Worm (Caenorhabditis elegans) whole organism, L3 larva: ENCODE measurements around the gene K08D8.2.

Experiments
- nhr-28 ChIP-seq: fragments of 150-350 bp; optimal IDR thresholded peaks from 2 replicates; lab custom pipeline; 2014; ENCODE audit warnings: missing biosample characterization, missing genetic modification characterization
- nhr-76 ChIP-seq: fragments of 150-350 bp; sonication (generic microtip); optimal IDR thresholded peaks from 5 replicates; lab custom pipeline; 2014; ENCODE audit warnings: missing biosample characterization, missing genetic modification characterization
- pha-4 ChIP-seq: fragments of 150-350 bp; optimal IDR thresholded peaks from 2 replicates; lab custom pipeline; 2014; ENCODE audit warnings: missing biosample characterization, missing genetic modification reagents, missing genetic modification characterization

- no peak for TF ChIP-seq pha-4 (tag; lab: Kevin White, UChicago)
- no peak for TF ChIP-seq nhr-28
- TF ChIP-seq nhr-76 (tag; lab: Kevin White, UChicago) = no peak
These were observed 12.6 kb downstream of the K08D8.2 start, which contains the start of gene srz-15 for ce11 chrIV:12915479-12915878.
